Worm (Caenorhabditis elegans) whole organism, L1 larva: ENCODE data around the gene C31H1.5.

Source experiments
- C16A3.4 ChIP-seq: fragments of 150-350 bp; optimal IDR thresholded peaks from 2 replicates; lab custom pipeline; 2014; ENCODE audit warnings: missing biosample characterization, missing genetic modification characterization
- C34B4.2 ChIP-seq: sonication (generic microtip); optimal IDR thresholded peaks from 2 replicates; lab custom pipeline; 2017; ENCODE audit warnings: mild to moderate bottlenecking, missing genetic modification characterization, missing compliant biosample characterization
- aha-1 ChIP-seq: fragments of 150-350 bp; optimal IDR thresholded peaks from 2 replicates; lab custom pipeline; 2014; ENCODE audit warnings: missing biosample characterization, missing genetic modification characterization
- alr-1 ChIP-seq: fragments of 200-800 bp; sonication (Bioruptor generic); optimal IDR thresholded peaks from 2 replicates; lab custom pipeline; 2018; ENCODE audit warnings: borderline replicate concordance, mild to moderate bottlenecking, missing genetic modification characterization, missing compliant biosample characterization
- aly-2 ChIP-seq: fragments of 150-350 bp; optimal IDR thresholded peaks from 2 replicates; lab custom pipeline; 2014; ENCODE audit warnings: missing biosample characterization, missing genetic modification characterization
- blmp-1 ChIP-seq: fragments of 150-350 bp; optimal IDR thresholded peaks from 2 replicates; lab custom pipeline; 2014; ENCODE audit warnings: missing biosample characterization, missing genetic modification characterization
- ceh-82 ChIP-seq, 3 experiments: fragments of 150-350 bp in 1 of 3; sonication (generic microtip) in 2 of 3; optimal IDR thresholded peaks; 2 replicates each; lab custom pipeline; 2014 to 2017; ENCODE audit warnings: missing biosample characterization in 3 of 3, missing genetic modification characterization in 3 of 3
- ceh-88 ChIP-seq: fragments of 200-800 bp; sonication (Bioruptor generic); IDR thresholded peaks from 2 replicates; pipeline ENCODE4 v1.3.6; 2022; ENCODE audit warnings: missing genetic modification characterization, missing compliant biosample characterization
- ces-1 ChIP-seq: fragments of 150-350 bp; optimal IDR thresholded peaks from 2 replicates; lab custom pipeline; 2014; ENCODE audit warnings: missing biosample characterization, missing genetic modification reagents, missing genetic modification characterization
- dsc-1 ChIP-seq: sonication (generic microtip); optimal IDR thresholded peaks from 2 replicates; lab custom pipeline; 2016; ENCODE audit warnings: mild to moderate bottlenecking, missing genetic modification characterization, missing compliant biosample characterization
- efl-1 ChIP-seq, 4 experiments: fragments of 150-350 bp; optimal IDR thresholded peaks in 3 of 4; peaks in 1 of 4; 1 replicate in 1 of 4; 2 replicates in 3 of 4; lab custom pipeline; 2014; ENCODE audit warnings: missing biosample characterization in 2 of 4, missing genetic modification characterization in 2 of 4, missing genetic modification reagents in 2 of 4
- efl-3 ChIP-seq: fragments of 200-800 bp; sonication (Bioruptor generic); optimal IDR thresholded peaks from 2 replicates; lab custom pipeline; 2018; ENCODE audit warnings: mild to moderate bottlenecking, missing genetic modification characterization, missing compliant biosample characterization
- egl-27 ChIP-seq, 2 experiments: fragments of 150-350 bp in 1 of 2; sonication (generic microtip); optimal IDR thresholded peaks; 3 replicates each; lab custom pipeline; 2017 to 2018; ENCODE audit warnings: missing biosample characterization in 2 of 2, missing genetic modification characterization in 2 of 2, missing genetic modification reagents in 2 of 2
- ets-5 ChIP-seq: fragments of 200-800 bp; sonication (Bioruptor generic); IDR thresholded peaks from 2 replicates; pipeline ENCODE4 v1.3.6; 2022; ENCODE audit warnings: missing genetic modification characterization, missing compliant biosample characterization
- fkh-4 ChIP-seq: sonication (generic microtip); optimal IDR thresholded peaks from 2 replicates; lab custom pipeline; 2016; ENCODE audit warnings: missing compliant biosample characterization, missing genetic modification characterization, borderline replicate concordance
- fkh-8 ChIP-seq: sonication (generic microtip); optimal IDR thresholded peaks from 2 replicates; lab custom pipeline; 2016; ENCODE audit warnings: mild to moderate bottlenecking, missing genetic modification characterization, missing compliant biosample characterization
- grh-1 ChIP-seq: fragments of 200-800 bp; sonication (Bioruptor generic); IDR thresholded peaks from 2 replicates; pipeline ENCODE4 v1.3.6; 2022; ENCODE audit warnings: missing genetic modification reagents, missing genetic modification characterization, missing compliant biosample characterization
- hlh-4 ChIP-seq: sonication (generic microtip); optimal IDR thresholded peaks from 2 replicates; lab custom pipeline; 2016; ENCODE audit warnings: mild to moderate bottlenecking, missing genetic modification characterization, missing compliant biosample characterization
- lin-13 ChIP-seq: fragments of 150-350 bp; optimal IDR thresholded peaks from 2 replicates; lab custom pipeline; 2014; ENCODE audit warnings: missing biosample characterization, missing genetic modification reagents, missing genetic modification characterization
- lin-35 ChIP-seq, 2 experiments: fragments of 150-350 bp; optimal IDR thresholded peaks; 2 replicates each; lab custom pipeline; 2014; ENCODE audit warnings: missing biosample characterization in 2 of 2, missing genetic modification characterization in 2 of 2, missing genetic modification reagents in 2 of 2
- mab-9 ChIP-seq: fragments of 200-800 bp; sonication (Bioruptor generic); IDR thresholded peaks from 2 replicates; pipeline ENCODE4 v1.3.6; 2022; ENCODE audit warnings: missing genetic modification reagents, missing genetic modification characterization, missing compliant biosample characterization
- mdl-1 ChIP-seq, 2 experiments: fragments of 150-350 bp; optimal IDR thresholded peaks; 2 replicates each; lab custom pipeline; 2014 to 2017; ENCODE audit warnings: missing biosample characterization in 2 of 2, missing genetic modification characterization in 2 of 2, inconsistent platforms in 1 of 2
- mef-2 ChIP-seq: fragments of 150-350 bp; optimal IDR thresholded peaks from 2 replicates; lab custom pipeline; 2014; ENCODE audit warnings: missing biosample characterization, missing genetic modification characterization
- mep-1 ChIP-seq: fragments of 150-350 bp; optimal IDR thresholded peaks from 2 replicates; lab custom pipeline; 2014; ENCODE audit warnings: missing biosample characterization, missing genetic modification characterization
- nhr-12 ChIP-seq: sonication (generic microtip); optimal IDR thresholded peaks from 2 replicates; lab custom pipeline; 2017; ENCODE audit warnings: missing biosample characterization, missing genetic modification characterization
- nhr-20 ChIP-seq: sonication (generic microtip); optimal IDR thresholded peaks from 2 replicates; lab custom pipeline; 2016; ENCODE audit warnings: mild to moderate bottlenecking, missing genetic modification characterization, missing compliant biosample characterization
- nhr-237 ChIP-seq: fragments of 150-350 bp; optimal IDR thresholded peaks from 2 replicates; lab custom pipeline; 2014; ENCODE audit warnings: missing biosample characterization, missing genetic modification characterization
- nhr-28 ChIP-seq: fragments of 150-350 bp; optimal IDR thresholded peaks from 2 replicates; lab custom pipeline; 2014; ENCODE audit warnings: missing biosample characterization, missing genetic modification characterization
- nhr-71 ChIP-seq: sonication (generic microtip); optimal IDR thresholded peaks from 2 replicates; lab custom pipeline; 2016; ENCODE audit warnings: mild to moderate bottlenecking, missing genetic modification characterization, moderate library complexity, missing compliant biosample characterization
- nhr-76 ChIP-seq: sonication (generic microtip); optimal IDR thresholded peaks from 2 replicates; lab custom pipeline; 2017; ENCODE audit warnings: missing biosample characterization, missing genetic modification characterization
- nhr-77 ChIP-seq: fragments of 150-350 bp; optimal IDR thresholded peaks from 2 replicates; lab custom pipeline; 2014; ENCODE audit warnings: missing biosample characterization, missing genetic modification characterization
- nhr-90 ChIP-seq: sonication (generic microtip); optimal IDR thresholded peaks from 2 replicates; lab custom pipeline; 2016; ENCODE audit warnings: mild to moderate bottlenecking, missing genetic modification characterization, missing compliant biosample characterization; ENCODE audit not compliant: poor library complexity
- pag-3 ChIP-seq: sonication (generic microtip); optimal IDR thresholded peaks from 2 replicates; lab custom pipeline; 2017; ENCODE audit warnings: missing genetic modification characterization, mild to moderate bottlenecking, missing compliant biosample characterization, antibody characterized with exemption, borderline replicate concordance; ENCODE audit not compliant: insufficient read depth
- pax-3 ChIP-seq: fragments of 200-800 bp; sonication (Bioruptor generic); optimal IDR thresholded peaks from 2 replicates; lab custom pipeline; 2018; ENCODE audit warnings: mild to moderate bottlenecking, missing genetic modification characterization, moderate library complexity, missing compliant biosample characterization
- pqm-1 ChIP-seq: sonication (generic microtip); optimal IDR thresholded peaks from 3 replicates; lab custom pipeline; 2017; ENCODE audit warnings: missing biosample characterization, missing genetic modification characterization
- snpc-4 ChIP-seq: fragments of 150-350 bp; optimal IDR thresholded peaks from 2 replicates; lab custom pipeline; 2014; ENCODE audit warnings: missing biosample characterization, missing genetic modification characterization
- snu-23 ChIP-seq: sonication (generic microtip); optimal IDR thresholded peaks from 2 replicates; lab custom pipeline; 2016; ENCODE audit warnings: missing genetic modification characterization, missing compliant biosample characterization
- sup-37 ChIP-seq: fragments of 200-800 bp; sonication (Bioruptor generic); optimal IDR thresholded peaks from 2 replicates; lab custom pipeline; 2018; ENCODE audit warnings: mild to moderate bottlenecking, missing genetic modification characterization, missing compliant biosample characterization
- swsn-7 ChIP-seq: sonication (generic microtip); optimal IDR thresholded peaks from 2 replicates; lab custom pipeline; 2016; ENCODE audit warnings: missing genetic modification characterization, missing compliant biosample characterization
- tlp-1 ChIP-seq: fragments of 150-350 bp; optimal IDR thresholded peaks from 2 replicates; lab custom pipeline; 2014; ENCODE audit warnings: missing biosample characterization, missing genetic modification characterization
- unc-30 ChIP-seq: sonication (generic microtip); optimal IDR thresholded peaks from 2 replicates; lab custom pipeline; 2017; ENCODE audit warnings: missing biosample characterization, missing genetic modification characterization
- unc-62 ChIP-seq: fragments of 150-350 bp; optimal IDR thresholded peaks from 2 replicates; lab custom pipeline; 2014; ENCODE audit warnings: missing biosample characterization, missing genetic modification reagents, missing genetic modification characterization
- vab-15 ChIP-seq: sonication (generic microtip); optimal IDR thresholded peaks from 2 replicates; lab custom pipeline; 2017; ENCODE audit warnings: missing genotype, mild to moderate bottlenecking, missing genetic modification characterization, missing compliant biosample characterization
- xbp-1 ChIP-seq: sonication (generic microtip); optimal IDR thresholded peaks from 2 replicates; lab custom pipeline; 2016; ENCODE audit warnings: missing genetic modification characterization, missing compliant biosample characterization
- zag-1 ChIP-seq: fragments of 150-350 bp; optimal IDR thresholded peaks from 2 replicates; lab custom pipeline; 2014; ENCODE audit warnings: missing biosample characterization, missing genetic modification characterization
- zip-4 ChIP-seq: fragments of 200-800 bp; sonication (Bioruptor generic); optimal IDR thresholded peaks from 2 replicates; lab custom pipeline; 2018; ENCODE audit warnings: mild to moderate bottlenecking, missing genetic modification characterization, moderate library complexity, missing compliant biosample characterization
- ztf-4 ChIP-seq: fragments of 150-350 bp; optimal IDR thresholded peaks from 2 replicates; lab custom pipeline; 2014; ENCODE audit warnings: missing biosample characterization, missing genetic modification characterization

The C31H1.5 gene

ce11 chrIV:5778342-5778741, 18.3 kb downstream of the C31H1.5 start (continued):
- TF ChIP-seq pax-3 (tag; lab: Kevin White, UChicago) (no peak), alr-1 (tag; lab: Kevin White, UChicago) (no peak), nhr-237 (tag; lab: Kevin White, UChicago) (no peak), zag-1 (tag; lab: Kevin White, UChicago) (no peak), ztf-4 (tag; lab: Kevin White, UChicago) (no peak), lin-13 (GFP tag; lab: Kevin White, UChicago) (no peak), ces-1 (GFP tag; lab: Kevin White, UChicago) (no peak), unc-62 (GFP tag; lab: Kevin White, UChicago) (no peak), nhr-20 (tag; lab: Kevin White, UChicago) (peak; percentile 93), snu-23 (GFP tag; lab: Kevin White, UChicago) (peak; percentile 62), mdl-1 (tag; optimal IDR thresholded peaks at IDR 0.05; lab: Kevin White, UChicago) (peak in 1 of 2 experiments; percentile 66), C16A3.4 (tag; lab: Kevin White, UChicago) (no peak), nhr-90 (tag; lab: Kevin White, UChicago) (peak; percentile 82), nhr-71 (tag; lab: Kevin White, UChicago) (peak; percentile 93), blmp-1 (peak; percentile 3), fkh-4 (tag; lab: Kevin White, UChicago) (no peak), grh-1 (GFP tag; lab: Robert Waterston, UW) (peak; percentile 69), aly-2 (tag; lab: Kevin White, UChicago) (no peak), mep-1 (tag; lab: Kevin White, UChicago) (no peak)

ce11 chrIV:5766804-5767203, 29.8 kb downstream of the C31H1.5 start:
- no peak for TF ChIP-seq nhr-90 (tag; lab: Kevin White, UChicago)
- TF ChIP-seq efl-1 (optimal IDR thresholded peaks at IDR 0.05; lab: Kevin White, UChicago), result no peak
- peak in 1 of 2 experiments; percentile 88 for TF ChIP-seq efl-1 (GFP tag; optimal IDR thresholded peaks at IDR 0.05 in 1 of 2; lab: Kevin White, UChicago)

- no peak for TF ChIP-seq pqm-1 (tag; lab: Kevin White, UChicago)
- no peak for TF ChIP-seq ets-5 (GFP tag; lab: Robert Waterston, UW)
- no peak for TF ChIP-seq aly-2 (tag; lab: Kevin White, UChicago)
- no peak for TF ChIP-seq zag-1 (tag; lab: Kevin White, UChicago)
- no peak for TF ChIP-seq aha-1
- TF ChIP-seq tlp-1, result no peak
- no peak for TF ChIP-seq C34B4.2 (tag; lab: Kevin White, UChicago)
- no peak for TF ChIP-seq ceh-88
- no peak for TF ChIP-seq swsn-7
- TF ChIP-seq snu-23 (GFP tag; lab: Kevin White, UChicago), result peak; percentile 66
- TF ChIP-seq fkh-4 (tag; lab: Kevin White, UChicago), result no peak
- no peak for TF ChIP-seq efl-3 (GFP tag; lab: Kevin White, UChicago)
- peak in 1 of 2 experiments; percentile 64 for TF ChIP-seq lin-35 (GFP tag; optimal IDR thresholded peaks at IDR 0.05; lab: Kevin White, UChicago)
- TF ChIP-seq pag-3, result no peak
- TF ChIP-seq hlh-4, result no peak
- no peak for TF ChIP-seq nhr-77
- no peak for TF ChIP-seq dsc-1 (tag; lab: Kevin White, UChicago)
- peak in 1 of 2 experiments; percentile 40 for TF ChIP-seq mdl-1 (tag; optimal IDR thresholded peaks at IDR 0.05; lab: Kevin White, UChicago)
- no peak for TF ChIP-seq egl-27 (tag; optimal IDR thresholded peaks at IDR 0.05; lab: Kevin White, UChicago)
- TF ChIP-seq blmp-1, result peak; percentile 97
- no peak for TF ChIP-seq vab-15
- no peak for TF ChIP-seq zip-4 (GFP tag; lab: Kevin White, UChicago)
- peak in 1 of 3 experiments; percentile 9 for TF ChIP-seq ceh-82 (tag; optimal IDR thresholded peaks at IDR 0.05; lab: Kevin White, UChicago)
- no peak for TF ChIP-seq unc-30 (tag; lab: Kevin White, UChicago)
- TF ChIP-seq nhr-76 (tag; lab: Kevin White, UChicago), result no peak
- TF ChIP-seq sup-37 (GFP tag; lab: Kevin White, UChicago), result no peak
- no peak for TF ChIP-seq pax-3 (tag; lab: Kevin White, UChicago)
- no peak for TF ChIP-seq xbp-1
- TF ChIP-seq fkh-8 (tag; lab: Kevin White, UChicago), result no peak
- TF ChIP-seq nhr-28 (tag; lab: Kevin White, UChicago), result no peak
- TF ChIP-seq C16A3.4 (tag; lab: Kevin White, UChicago), result no peak
- no peak for TF ChIP-seq nhr-12 (tag; lab: Kevin White, UChicago)
- TF ChIP-seq snpc-4, result no peak
- no peak for TF ChIP-seq mab-9 (GFP tag; lab: Robert Waterston, UW)
- TF ChIP-seq mef-2 (tag; lab: Kevin White, UChicago), result no peak
Measured at ce11 chrIV:5765652-5766051, 30.9 kb downstream of the C31H1.5 start.
